Worm (Caenorhabditis elegans) whole organism, young adult: Measurements from ENCODE around the gene twk-9.
A peak's percentile ranks its signal among the peaks of the same experiment; 100 is the strongest.

Experiments
- B0261.1 ChIP-seq: sonication (generic microtip); optimal IDR thresholded peaks from 2 replicates; lab custom pipeline; 2016; ENCODE audit warnings: mild to moderate bottlenecking, missing genetic modification characterization, moderate library complexity, missing compliant biosample characterization
- C06A6.2 ChIP-seq: fragments of 200-800 bp; sonication (Bioruptor generic); conservative IDR thresholded peaks from 2 replicates; pipeline ENCODE4 v1.3.6; 2022; ENCODE audit warnings: missing genetic modification characterization, missing compliant biosample characterization
- C17E4.6 ChIP-seq: fragments of 200-800 bp; sonication (Bioruptor generic); IDR thresholded peaks from 2 replicates; pipeline ENCODE4 v1.3.6; 2022; ENCODE audit warnings: missing genetic modification reagents, missing genetic modification characterization, missing compliant biosample characterization
- F10E7.11 ChIP-seq: sonication (generic microtip); optimal IDR thresholded peaks from 2 replicates; lab custom pipeline; 2017; ENCODE audit warnings: mild to moderate bottlenecking, missing genetic modification characterization, moderate library complexity, missing compliant biosample characterization
- F33H1.4 ChIP-seq: fragments of 200-800 bp; sonication (Bioruptor generic); IDR thresholded peaks from 2 replicates; pipeline ENCODE4 v1.3.6; 2022; ENCODE audit warnings: missing genetic modification reagents, missing genetic modification characterization, missing compliant biosample characterization
- F49E8.2 ChIP-seq: sonication (generic microtip); optimal IDR thresholded peaks from 3 replicates; lab custom pipeline; 2017; ENCODE audit warnings: missing genetic modification characterization, mild to moderate bottlenecking, missing compliant biosample characterization, antibody characterized with exemption, moderate library complexity; ENCODE audit not compliant: insufficient read depth
- K11D2.4 ChIP-seq: fragments of 200-800 bp; sonication (Bioruptor generic); IDR thresholded peaks from 2 replicates; pipeline ENCODE4 v1.3.6; 2022; ENCODE audit warnings: missing genetic modification reagents, missing genetic modification characterization, missing compliant biosample characterization
- Y67H2A.10 ChIP-seq: fragments of 200-800 bp; sonication (Bioruptor generic); conservative IDR thresholded peaks from 2 replicates; pipeline ENCODE4 v1.3.6; 2022; ENCODE audit warnings: missing genetic modification reagents, missing genetic modification characterization, missing compliant biosample characterization
- aptf-3 ChIP-seq: fragments of 200-800 bp; sonication (Bioruptor generic); IDR thresholded peaks from 2 replicates; pipeline ENCODE4 v1.3.6; 2022; ENCODE audit warnings: missing genetic modification characterization, missing compliant biosample characterization
- atf-7 ChIP-seq: sonication (generic microtip); optimal IDR thresholded peaks from 2 replicates; lab custom pipeline; 2017; ENCODE audit warnings: mild to moderate bottlenecking, missing genetic modification characterization, missing compliant biosample characterization
- athp-1 ChIP-seq: sonication (generic microtip); optimal IDR thresholded peaks from 2 replicates; lab custom pipeline; 2017; ENCODE audit warnings: mild to moderate bottlenecking, missing genetic modification characterization, missing compliant biosample characterization
- attf-3 ChIP-seq: fragments of 200-800 bp; sonication (Bioruptor generic); conservative IDR thresholded peaks from 2 replicates; pipeline ENCODE4 v1.3.6; 2022; ENCODE audit warnings: missing genetic modification reagents, missing genetic modification characterization, missing compliant biosample characterization
- bed-1 ChIP-seq: fragments of 200-800 bp; sonication (Bioruptor generic); IDR thresholded peaks from 2 replicates; pipeline ENCODE4 v1.3.6; 2022; ENCODE audit warnings: missing genetic modification reagents, missing genetic modification characterization, missing compliant biosample characterization
- cebp-2 ChIP-seq: fragments of 200-800 bp; sonication (Bioruptor generic); IDR thresholded peaks from 2 replicates; pipeline ENCODE4 v1.3.6; 2022; ENCODE audit warnings: missing genetic modification characterization, missing compliant biosample characterization
- ceh-100 ChIP-seq: fragments of 200-800 bp; sonication (Bioruptor generic); IDR thresholded peaks from 2 replicates; pipeline ENCODE4 v1.3.6; 2022; ENCODE audit warnings: missing genetic modification reagents, missing genetic modification characterization, missing compliant biosample characterization
- ceh-27 ChIP-seq: fragments of 200-800 bp; sonication (Bioruptor generic); optimal IDR thresholded peaks from 2 replicates; lab custom pipeline; 2018; ENCODE audit warnings: mild to moderate bottlenecking, missing genetic modification characterization, moderate library complexity, missing compliant biosample characterization
- chd-7 ChIP-seq: sonication (generic microtip); optimal IDR thresholded peaks from 2 replicates; lab custom pipeline; 2016; ENCODE audit warnings: mild to moderate bottlenecking, missing genetic modification characterization, moderate library complexity, missing compliant biosample characterization
- dpff-1 ChIP-seq: sonication (generic microtip); optimal IDR thresholded peaks from 2 replicates; lab custom pipeline; 2017; ENCODE audit warnings: mild to moderate bottlenecking, missing genetic modification characterization, missing compliant biosample characterization
- egl-44 ChIP-seq: fragments of 200-800 bp; sonication (Bioruptor generic); IDR thresholded peaks from 2 replicates; pipeline ENCODE4 v1.3.6; 2022; ENCODE audit warnings: missing genetic modification reagents, missing genetic modification characterization, missing compliant biosample characterization
- ekl-4 ChIP-seq: fragments of 200-800 bp; sonication (Bioruptor generic); IDR thresholded peaks from 2 replicates; pipeline ENCODE4 v1.3.6; 2022; ENCODE audit warnings: missing genetic modification reagents, missing genetic modification characterization, missing compliant biosample characterization
- ets-4 ChIP-seq: fragments of 200-800 bp; sonication (Bioruptor generic); optimal IDR thresholded peaks from 2 replicates; lab custom pipeline; 2018; ENCODE audit warnings: mild to moderate bottlenecking, missing genetic modification characterization, missing compliant biosample characterization
- fkh-3 ChIP-seq: sonication (generic microtip); optimal IDR thresholded peaks from 2 replicates; lab custom pipeline; 2016; ENCODE audit warnings: mild to moderate bottlenecking, missing genetic modification characterization, missing compliant biosample characterization
- hmg-1.2 ChIP-seq: fragments of 200-800 bp; sonication (Bioruptor generic); IDR thresholded peaks from 2 replicates; pipeline ENCODE4 v1.3.6; 2022; ENCODE audit warnings: missing genetic modification reagents, missing genetic modification characterization, missing compliant biosample characterization
- hrde-1 ChIP-seq: sonication (generic microtip); optimal IDR thresholded peaks from 2 replicates; lab custom pipeline; 2016; ENCODE audit warnings: missing genetic modification characterization, mild to moderate bottlenecking, missing compliant biosample characterization, moderate library complexity, missing genotype, missing genetic modification reagents, borderline replicate concordance
- lag-1 ChIP-seq: fragments of 200-800 bp; sonication (Bioruptor generic); IDR thresholded peaks from 2 replicates; pipeline ENCODE4 v1.3.6; 2022; ENCODE audit warnings: missing genetic modification reagents, missing genetic modification characterization, missing compliant biosample characterization
- let-526 ChIP-seq: fragments of 200-800 bp; sonication (Bioruptor generic); IDR thresholded peaks from 2 replicates; pipeline ENCODE4 v1.3.6; 2022; ENCODE audit warnings: missing genetic modification reagents, missing genetic modification characterization, missing compliant biosample characterization
- lin-54 ChIP-seq: fragments of 200-800 bp; sonication (Bioruptor generic); optimal IDR thresholded peaks from 2 replicates; lab custom pipeline; 2018; ENCODE audit warnings: mild to moderate bottlenecking, missing genetic modification characterization, missing compliant biosample characterization
- lsy-27 ChIP-seq: sonication (generic microtip); optimal IDR thresholded peaks from 2 replicates; lab custom pipeline; 2017; ENCODE audit warnings: missing genetic modification characterization, mild to moderate bottlenecking, missing compliant biosample characterization, antibody characterized with exemption, missing genotype, borderline replicate concordance; ENCODE audit not compliant: insufficient read depth
- madf-6 ChIP-seq: fragments of 200-800 bp; sonication (Bioruptor generic); IDR thresholded peaks from 2 replicates; pipeline ENCODE4 v1.3.6; 2022; ENCODE audit warnings: missing genetic modification reagents, missing genetic modification characterization, missing compliant biosample characterization
- mcd-1 ChIP-seq: fragments of 200-800 bp; sonication (Bioruptor generic); IDR thresholded peaks from 2 replicates; pipeline ENCODE4 v1.3.6; 2022; ENCODE audit warnings: missing genetic modification reagents, missing genetic modification characterization, missing compliant biosample characterization
- mel-28 ChIP-seq: sonication (generic microtip); optimal IDR thresholded peaks from 2 replicates; lab custom pipeline; 2016; ENCODE audit warnings: borderline replicate concordance, mild to moderate bottlenecking, missing genetic modification characterization, missing compliant biosample characterization
- nhr-120 ChIP-seq: fragments of 200-800 bp; sonication (Bioruptor generic); IDR thresholded peaks from 2 replicates; pipeline ENCODE4 v1.3.6; 2022; ENCODE audit warnings: missing genetic modification characterization, missing compliant biosample characterization
- nhr-80 ChIP-seq: sonication (generic microtip); optimal IDR thresholded peaks from 2 replicates; lab custom pipeline; 2016; ENCODE audit warnings: missing genetic modification characterization, missing compliant biosample characterization
- nhr-90 ChIP-seq: sonication (generic microtip); optimal IDR thresholded peaks from 2 replicates; lab custom pipeline; 2016; ENCODE audit warnings: missing genotype, mild to moderate bottlenecking, missing genetic modification characterization, missing compliant biosample characterization
- repo-1 ChIP-seq: sonication (generic microtip); optimal IDR thresholded peaks from 2 replicates; lab custom pipeline; 2017; ENCODE audit warnings: mild to moderate bottlenecking, missing genetic modification characterization, missing compliant biosample characterization
- sea-2 ChIP-seq: fragments of 200-800 bp; sonication (Bioruptor generic); IDR thresholded peaks from 2 replicates; pipeline ENCODE4 v1.3.6; 2022; ENCODE audit warnings: missing genetic modification characterization, missing compliant biosample characterization
- tbp1 ChIP-seq: fragments of 200-800 bp; sonication (Bioruptor generic); optimal IDR thresholded peaks from 2 replicates; lab custom pipeline; 2018; ENCODE audit warnings: mild to moderate bottlenecking, missing genetic modification characterization, missing compliant biosample characterization
- tbx-9 ChIP-seq: sonication (generic microtip); optimal IDR thresholded peaks from 2 replicates; lab custom pipeline; 2016; ENCODE audit warnings: borderline replicate concordance, missing genetic modification characterization, inconsistent platforms, missing compliant biosample characterization
- unc-62 ChIP-seq: fragments of 150-350 bp; optimal IDR thresholded peaks from 2 replicates; lab custom pipeline; 2014; ENCODE audit warnings: missing biosample characterization, missing genetic modification reagents, missing genetic modification characterization
- zim-3 ChIP-seq: sonication (generic microtip); optimal IDR thresholded peaks from 2 replicates; lab custom pipeline; 2017; ENCODE audit warnings: mild to moderate bottlenecking, missing genetic modification characterization, moderate library complexity, missing compliant biosample characterization
- ztf-18 ChIP-seq: sonication (generic microtip); optimal IDR thresholded peaks from 2 replicates; lab custom pipeline; 2016; ENCODE audit warnings: missing genotype, mild to moderate bottlenecking, missing genetic modification characterization, missing compliant biosample characterization
- ztf-22 ChIP-seq: fragments of 200-800 bp; sonication (Bioruptor generic); optimal IDR thresholded peaks from 2 replicates; lab custom pipeline; 2018; ENCODE audit warnings: mild to moderate bottlenecking, missing genetic modification characterization, moderate library complexity, missing compliant biosample characterization

twk-9 gene

DNA sequence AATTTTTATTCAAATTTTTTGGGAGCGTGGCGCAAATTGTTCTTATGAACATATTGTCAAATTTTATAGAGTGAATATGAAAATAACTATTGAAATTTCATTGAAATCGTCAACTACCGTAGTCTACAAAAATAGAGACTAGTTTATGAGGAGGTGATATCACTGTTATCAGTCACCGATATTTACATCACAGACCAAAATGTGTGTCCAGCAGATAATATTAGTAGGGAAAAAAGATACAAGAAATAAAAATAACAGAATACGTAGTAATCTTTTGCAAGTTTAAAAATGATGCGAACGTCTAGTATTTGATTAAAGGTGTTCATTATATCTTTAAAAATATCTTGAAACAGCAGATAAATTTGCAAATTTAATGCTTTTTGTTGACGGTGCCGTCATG is 13.7 kb upstream of the twk-9 start:
- no peak for TF ChIP-seq C06A6.2 (GFP tag; lab: Robert Waterston, UW)
- no peak for TF ChIP-seq nhr-90 (tag; lab: Kevin White, UChicago)
- TF ChIP-seq tbp1 (GFP tag; lab: Kevin White, UChicago) = no peak
- TF ChIP-seq hrde-1 (tag; lab: Kevin White, UChicago) = no peak
- no peak for TF ChIP-seq tbx-9
- no peak for TF ChIP-seq cebp-2 (GFP tag; lab: Robert Waterston, UW)
- no peak for TF ChIP-seq zim-3
- no peak for TF ChIP-seq egl-44 (GFP tag; lab: Robert Waterston, UW)
- no peak for TF ChIP-seq repo-1 (tag; lab: Kevin White, UChicago)

DNA sequence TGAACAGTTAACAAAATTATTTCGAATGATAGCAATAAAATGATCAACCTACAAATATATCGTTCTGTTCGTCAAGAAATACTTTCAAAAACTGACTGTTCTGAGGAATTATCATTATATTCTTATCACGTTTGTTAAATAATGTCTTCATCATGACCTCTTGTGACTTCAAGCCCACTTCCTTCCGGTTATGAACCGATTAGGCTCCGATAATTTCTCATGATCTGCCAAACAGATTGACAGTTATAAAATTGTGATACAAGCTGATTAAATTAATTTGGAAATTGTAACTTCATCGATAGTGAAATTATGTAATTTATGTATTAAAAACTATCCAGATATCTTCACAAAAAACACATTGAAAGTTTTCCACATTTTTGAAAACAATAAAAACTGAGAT is 12.1 kb upstream of the twk-9 start, which contains the start of gene ins-8:
ins-8 (minus strand) TSS at position 101 of the 400 bp plus-strand sequence.
- TF ChIP-seq Y67H2A.10 (GFP tag; lab: Robert Waterston, UW) (no peak), ceh-100 (no peak), madf-6 (GFP tag; lab: Robert Waterston, UW) (no peak), zim-3 (no peak), hrde-1 (tag; lab: Kevin White, UChicago) (no peak), bed-1 (no peak), lag-1 (GFP tag; lab: Robert Waterston, UW) (no peak), F33H1.4 (GFP tag; lab: Robert Waterston, UW) (no peak), dpff-1 (tag; lab: Kevin White, UChicago) (no peak), nhr-120 (GFP tag; lab: Robert Waterston, UW) (no peak), hmg-1.2 (GFP tag; lab: Robert Waterston, UW) (no peak), mcd-1 (GFP tag; lab: Robert Waterston, UW) (no peak), mel-28 (no peak), C17E4.6 (GFP tag; lab: Robert Waterston, UW) (no peak), fkh-3 (tag; lab: Kevin White, UChicago) (no peak), aptf-3 (GFP tag; lab: Robert Waterston, UW) (no peak), let-526 (GFP tag; lab: Robert Waterston, UW) (no peak), athp-1 (tag; lab: Kevin White, UChicago) (no peak), lin-54 (no peak)

DNA sequence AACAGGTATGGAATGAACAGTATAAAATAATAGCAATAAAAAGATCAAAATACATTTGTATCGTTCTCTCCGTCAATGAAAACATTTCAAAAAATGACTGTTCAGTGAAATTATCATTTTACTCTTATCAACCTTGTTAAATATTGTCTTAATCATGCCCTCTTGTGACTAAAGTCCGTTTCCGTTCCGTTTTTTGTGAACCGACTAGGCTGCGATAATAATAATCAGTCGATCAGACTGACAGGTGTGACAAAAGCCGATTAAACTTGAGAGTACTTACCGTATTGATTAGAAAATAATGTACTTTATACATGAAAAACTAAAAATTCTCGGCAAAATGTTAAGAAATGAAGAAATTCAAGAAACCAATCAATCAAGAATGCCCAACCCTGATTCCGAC is 10.5 kb upstream of the twk-9 start, which contains the start of gene ins-7:
ins-7 (minus strand) TSS at position 332 of the 400 bp plus-strand sequence.
- peak; percentile 82 for TF ChIP-seq ets-4
- peak; percentile 48 for TF ChIP-seq ztf-22 (GFP tag; lab: Kevin White, UChicago)
- peak; percentile 70 for TF ChIP-seq unc-62 (GFP tag; lab: Kevin White, UChicago)
- TF ChIP-seq F49E8.2 = no peak
- TF ChIP-seq nhr-80 = peak; percentile 86

DNA sequence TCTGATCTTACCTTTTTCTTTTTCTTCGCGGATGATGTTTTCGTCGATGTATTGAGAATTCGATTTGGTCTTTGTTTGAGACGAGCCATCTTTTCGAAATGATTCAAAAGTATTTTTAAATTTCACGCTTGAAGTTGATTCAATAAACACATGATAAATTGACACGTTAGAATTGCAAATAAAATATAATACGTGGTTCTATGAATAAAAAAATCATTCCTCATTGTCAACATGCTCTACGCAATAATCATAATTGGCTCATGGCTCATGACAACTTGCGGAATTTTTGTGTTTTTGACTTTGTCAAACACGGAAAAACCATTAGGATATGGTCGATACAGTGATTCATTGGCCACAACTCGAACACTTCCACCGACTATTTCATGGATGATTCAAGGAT is 9.5 kb upstream of the twk-9 start, which contains the start of the genes htas-1 and ZK1251.3:
htas-1 (minus strand) TSS at position 101 of the 400 bp plus-strand sequence.
ZK1251.3 (plus strand) TSS at position 226 of the 400 bp plus-strand sequence.
- no peak for TF ChIP-seq nhr-120 (GFP tag; lab: Robert Waterston, UW)
- TF ChIP-seq F10E7.11 = no peak
- TF ChIP-seq sea-2 (GFP tag; lab: Robert Waterston, UW) = no peak
- no peak for TF ChIP-seq mel-28
- no peak for TF ChIP-seq chd-7 (tag; lab: Kevin White, UChicago)
- no peak for TF ChIP-seq atf-7 (tag; lab: Kevin White, UChicago)
- TF ChIP-seq lsy-27 (tag; lab: Kevin White, UChicago) = no peak
- TF ChIP-seq lag-1 (GFP tag; lab: Robert Waterston, UW) = no peak
- TF ChIP-seq ekl-4 = no peak
- no peak for TF ChIP-seq fkh-3 (tag; lab: Kevin White, UChicago)
- TF ChIP-seq C17E4.6 (GFP tag; lab: Robert Waterston, UW) = no peak
- no peak for TF ChIP-seq B0261.1 (tag; lab: Kevin White, UChicago)
- no peak for TF ChIP-seq K11D2.4 (GFP tag; lab: Robert Waterston, UW)
- no peak for TF ChIP-seq attf-3 (GFP tag; lab: Robert Waterston, UW)
- TF ChIP-seq ceh-27 (GFP tag; lab: Kevin White, UChicago) = no peak
- no peak for TF ChIP-seq ztf-18 (tag; lab: Kevin White, UChicago)
- no peak for TF ChIP-seq unc-62 (GFP tag; lab: Kevin White, UChicago)
- TF ChIP-seq let-526 (GFP tag; lab: Robert Waterston, UW) = no peak
